Worm (Caenorhabditis elegans) whole organism, early embryonic: ENCODE results near the gene T19C3.5.

ENCODE experiments used
- aly-1 ChIP-seq: sonication (generic microtip); optimal IDR thresholded peaks from 2 replicates; lab custom pipeline; 2016; ENCODE audit warnings: missing genetic modification characterization, missing compliant biosample characterization
- ama-1 ChIP-seq: fragments of 150-350 bp; optimal IDR thresholded peaks from 2 replicates; lab custom pipeline; 2014
- ceh-13 ChIP-seq: fragments of 200-800 bp; sonication (Bioruptor generic); optimal IDR thresholded peaks from 2 replicates; lab custom pipeline; 2018; ENCODE audit warnings: mild to moderate bottlenecking, missing genetic modification characterization, missing compliant biosample characterization
- ceh-36 ChIP-seq: sonication (generic microtip); optimal IDR thresholded peaks from 2 replicates; lab custom pipeline; 2016; ENCODE audit warnings: missing genetic modification characterization, inconsistent platforms, missing compliant biosample characterization
- ets-7 ChIP-seq: sonication (generic microtip); optimal IDR thresholded peaks from 2 replicates; lab custom pipeline; 2016; ENCODE audit warnings: missing genotype, missing genetic modification characterization, missing compliant biosample characterization
- hmbx-1 ChIP-seq: sonication (generic microtip); optimal IDR thresholded peaks from 2 replicates; lab custom pipeline; 2016; ENCODE audit warnings: mild to moderate bottlenecking, missing genetic modification characterization, missing compliant biosample characterization
- hmg-4 ChIP-seq: fragments of 200-800 bp; sonication (Bioruptor generic); optimal IDR thresholded peaks from 2 replicates; lab custom pipeline; 2018; ENCODE audit warnings: mild to moderate bottlenecking, missing genetic modification characterization, missing compliant biosample characterization
- hnd-1 ChIP-seq: sonication (generic microtip); optimal IDR thresholded peaks from 2 replicates; lab custom pipeline; 2016; ENCODE audit warnings: missing genetic modification characterization, missing compliant biosample characterization
- pes-1 ChIP-seq: fragments of 200-800 bp; sonication (Bioruptor generic); IDR thresholded peaks from 2 replicates; pipeline ENCODE4 v1.3.6; 2022; ENCODE audit warnings: missing genetic modification reagents, missing genetic modification characterization, missing compliant biosample characterization
- scrt-1 ChIP-seq: fragments of 200-800 bp; sonication (Bioruptor generic); IDR thresholded peaks from 2 replicates; pipeline ENCODE4 v1.3.6; 2022; ENCODE audit warnings: missing genetic modification characterization, missing compliant biosample characterization
- sea-1 ChIP-seq: fragments of 200-800 bp; sonication (Bioruptor generic); conservative IDR thresholded peaks from 2 replicates; pipeline ENCODE4 v1.3.6; 2022; ENCODE audit warnings: missing genetic modification characterization, missing compliant biosample characterization
- tbx-11 ChIP-seq: fragments of 200-800 bp; sonication (Bioruptor generic); IDR thresholded peaks from 2 replicates; pipeline ENCODE4 v1.3.6; 2022; ENCODE audit warnings: missing genetic modification characterization, missing compliant biosample characterization
- tbx-37 ChIP-seq: fragments of 200-800 bp; sonication (Bioruptor generic); conservative IDR thresholded peaks from 2 replicates; pipeline ENCODE4 v1.3.6; 2022; ENCODE audit warnings: missing genetic modification reagents, missing genetic modification characterization, missing compliant biosample characterization
- tra-4 ChIP-seq: sonication (generic microtip); optimal IDR thresholded peaks from 2 replicates; lab custom pipeline; 2017; ENCODE audit warnings: missing genetic modification characterization, missing compliant biosample characterization

ce11 chrIII:649935-650334 lies 22.2 kb upstream of the T19C3.5 start:
- TF ChIP-seq hnd-1 (tag; lab: Kevin White, UChicago) (no peak), tbx-37 (GFP tag; lab: Robert Waterston, UW) (no peak), ets-7 (no peak), ceh-13 (GFP tag; lab: Kevin White, UChicago) (no peak), sea-1 (GFP tag; lab: Robert Waterston, UW) (no peak), ama-1 (no peak), tbx-11 (GFP tag; lab: Robert Waterston, UW) (no peak), pes-1 (no peak), aly-1 (tag; lab: Kevin White, UChicago) (no peak), hmbx-1 (no peak), ceh-36 (tag; lab: Kevin White, UChicago) (no peak), hmg-4 (GFP tag; lab: Kevin White, UChicago) (no peak), tra-4 (tag; lab: Kevin White, UChicago) (no peak), scrt-1 (GFP tag; lab: Robert Waterston, UW) (no peak)
